Worm (Caenorhabditis elegans) whole organism, young adult: ENCODE results near the gene F56D6.13.

ENCODE experiments used
- T26A5.8 ChIP-seq: sonication (generic microtip); optimal IDR thresholded peaks from 2 replicates; lab custom pipeline; 2016; ENCODE audit warnings: missing genetic modification characterization, missing compliant biosample characterization
- ets-4 ChIP-seq: fragments of 200-800 bp; sonication (Bioruptor generic); optimal IDR thresholded peaks from 2 replicates; lab custom pipeline; 2018; ENCODE audit warnings: mild to moderate bottlenecking, missing genetic modification characterization, missing compliant biosample characterization
- him-1 ChIP-seq: sonication (generic microtip); optimal IDR thresholded peaks from 2 replicates; lab custom pipeline; 2016; ENCODE audit warnings: missing genotype, missing genetic modification reagents, missing genetic modification characterization, missing compliant biosample characterization
- madf-10 ChIP-seq: sonication (generic microtip); optimal IDR thresholded peaks from 2 replicates; lab custom pipeline; 2016; ENCODE audit warnings: mild to moderate bottlenecking, missing genetic modification characterization, missing compliant biosample characterization
- nfya-1 ChIP-seq: sonication (generic microtip); optimal IDR thresholded peaks from 2 replicates; lab custom pipeline; 2017; ENCODE audit warnings: antibody characterized with exemption, missing compliant biosample characterization, missing genetic modification characterization, borderline replicate concordance; ENCODE audit not compliant: insufficient read depth
- repo-1 ChIP-seq: sonication (generic microtip); optimal IDR thresholded peaks from 2 replicates; lab custom pipeline; 2017; ENCODE audit warnings: mild to moderate bottlenecking, missing genetic modification characterization, missing compliant biosample characterization
- sea-2 ChIP-seq: fragments of 200-800 bp; sonication (Bioruptor generic); IDR thresholded peaks from 2 replicates; pipeline ENCODE4 v1.3.6; 2022; ENCODE audit warnings: missing genetic modification characterization, missing compliant biosample characterization

DNA sequence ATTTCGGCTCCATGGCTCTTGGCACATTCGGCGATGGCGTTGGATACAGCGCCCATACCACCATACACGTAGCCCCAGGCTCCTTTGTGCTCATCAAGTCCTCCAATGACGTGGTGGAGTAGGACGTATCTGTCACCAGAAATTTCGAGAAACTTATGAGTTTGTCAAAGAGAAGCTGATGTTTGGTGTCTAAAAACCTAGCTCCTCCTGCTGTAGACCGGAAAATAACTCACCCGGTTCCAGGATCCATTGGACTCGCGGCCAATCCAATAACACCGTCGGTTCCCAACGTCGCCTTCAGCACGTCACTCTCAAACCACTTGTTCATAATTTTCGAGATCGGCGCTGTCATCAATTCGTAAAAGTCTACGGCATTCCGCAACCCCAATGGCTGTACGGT is 32.3 kb upstream of the F56D6.13 start:
- TF ChIP-seq T26A5.8 (tag; lab: Kevin White, UChicago) (no peak), ets-4 (no peak), repo-1 (tag; lab: Kevin White, UChicago) (no peak), sea-2 (no peak), him-1 (no peak), madf-10 (tag; lab: Kevin White, UChicago) (no peak), nfya-1 (tag; lab: Kevin White, UChicago) (no peak)
